Worm (Caenorhabditis elegans): ENCODE measurements around the gene K09H11.11.

ce11 chrV:5785372-5785771 is 30.3 kb upstream of the K09H11.11 start, which contains the start of gene F44E7.7:
- TF ChIP-seq nhr-10 (tag; optimal IDR thresholded peaks at IDR 0.05) (no peak), ztf-11 (tag; optimal IDR thresholded peaks at IDR 0.05) (no peak), fkh-10 (GFP tag; optimal IDR thresholded peaks at IDR 0.05) (no peak), zag-1 (tag; optimal IDR thresholded peaks at IDR 0.05) (no peak), lin-13 (GFP tag; optimal IDR thresholded peaks at IDR 0.05) (no peak), egl-27 (tag; optimal IDR thresholded peaks at IDR 0.05) (no peak), nhr-237 (tag; optimal IDR thresholded peaks at IDR 0.05) (no peak), mes-2 (tag; optimal IDR thresholded peaks at IDR 0.05; ENCODE audit: poor library complexity, severe bottlenecking) (no peak), unc-39 (tag; optimal IDR thresholded peaks at IDR 0.05) (no peak), lsy-2 (tag; optimal IDR thresholded peaks at IDR 0.05) (no peak), hlh-30 (tag; optimal IDR thresholded peaks at IDR 0.05; ENCODE audit: insufficient read depth) (no peak), nhr-6 (tag; optimal IDR thresholded peaks at IDR 0.05) (no peak), php-3 (GFP tag; IDR thresholded peaks at IDR 0.05) (no peak)
